Fruit fly (Drosophila melanogaster): ENCODE data around the gene CG42764.

The CG42764 gene

DNA sequence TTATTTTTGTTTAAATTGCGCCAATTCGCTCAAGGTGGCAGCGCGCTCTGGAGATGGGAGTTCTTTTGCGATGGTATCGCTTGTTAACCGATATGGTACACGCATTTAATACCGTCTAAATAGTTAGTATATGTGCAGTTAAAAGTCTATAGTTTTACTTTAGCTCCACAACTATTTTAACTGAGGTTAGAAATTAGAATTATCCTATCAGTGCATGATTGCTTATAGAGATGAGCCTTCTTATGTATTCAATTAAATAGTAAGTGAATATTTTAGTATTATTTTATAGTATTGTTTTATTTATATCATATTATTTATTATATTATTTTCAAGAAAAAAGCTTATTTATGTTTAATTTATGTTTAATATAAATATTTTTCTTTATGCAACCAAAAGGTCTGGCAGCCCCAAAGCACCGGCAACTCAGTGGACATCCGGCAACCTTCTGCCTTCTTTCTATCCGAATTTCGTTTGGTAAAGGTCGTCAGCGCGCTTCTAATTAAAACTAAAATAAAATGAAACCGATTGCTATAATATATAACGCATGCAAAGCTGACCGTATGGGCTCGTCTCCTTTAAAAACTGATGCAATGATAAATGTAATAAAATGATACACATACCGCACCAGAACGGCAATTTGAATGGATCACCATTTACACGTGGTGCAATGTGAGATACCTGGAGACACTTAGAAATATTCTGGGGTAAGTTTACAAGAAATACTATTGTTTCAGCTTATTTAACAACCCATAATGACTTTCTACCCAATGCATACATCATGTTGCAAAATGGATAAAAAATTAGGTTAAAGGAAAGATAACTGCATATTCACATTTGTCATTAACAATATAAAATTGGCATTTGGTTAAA is 12.8 kb downstream of the CG42764 start, which contains the start of gene CG5199:
CG5199 (minus strand) TSS at position 52 of the 870 bp plus-strand sequence.
- peak; percentile 64 for TF ChIP-seq noc (tag; optimal IDR thresholded peaks at IDR 0.05)

DNA sequence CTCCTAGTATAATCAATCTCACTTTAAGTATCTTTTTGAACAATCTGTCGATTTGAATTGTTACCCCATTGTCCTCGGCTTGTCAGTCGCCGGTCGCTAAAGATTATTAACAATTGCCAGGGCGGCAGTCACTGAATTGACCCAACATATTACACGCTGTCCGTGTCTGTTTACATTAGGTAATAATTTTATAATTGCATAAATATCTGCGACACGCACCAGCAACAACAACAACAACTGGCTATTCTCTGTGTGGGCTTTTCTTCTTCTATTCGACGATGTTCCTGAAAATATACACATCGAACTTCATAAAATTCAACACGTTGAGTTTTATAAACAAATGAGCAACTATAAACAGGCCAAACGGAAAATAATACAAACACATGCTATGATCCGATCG is 17.1 kb downstream of the CG42764 start:
- no peak for TF ChIP-seq noc (tag; optimal IDR thresholded peaks at IDR 0.05)

DNA sequence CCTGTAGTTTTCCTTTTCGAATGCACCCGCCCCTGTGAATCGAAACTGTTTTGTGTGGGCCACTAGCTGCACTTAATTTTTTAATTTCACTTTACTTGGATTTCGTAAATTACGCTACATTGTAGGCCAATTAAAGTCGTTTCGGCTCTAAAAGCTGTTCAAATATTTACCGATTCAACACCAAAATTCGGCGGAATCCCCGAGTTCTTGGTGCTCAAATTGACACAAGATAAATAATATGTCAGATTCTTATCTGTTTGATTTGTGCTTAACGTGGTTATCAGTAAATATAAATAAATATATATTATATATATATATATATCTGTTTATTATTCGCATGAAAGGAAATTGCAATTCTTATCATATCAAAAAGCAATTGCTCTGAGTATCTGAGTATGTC is 17.9 kb downstream of the CG42764 start:
- TF ChIP-seq noc (tag; optimal IDR thresholded peaks at IDR 0.05) = peak; percentile 25

DNA sequence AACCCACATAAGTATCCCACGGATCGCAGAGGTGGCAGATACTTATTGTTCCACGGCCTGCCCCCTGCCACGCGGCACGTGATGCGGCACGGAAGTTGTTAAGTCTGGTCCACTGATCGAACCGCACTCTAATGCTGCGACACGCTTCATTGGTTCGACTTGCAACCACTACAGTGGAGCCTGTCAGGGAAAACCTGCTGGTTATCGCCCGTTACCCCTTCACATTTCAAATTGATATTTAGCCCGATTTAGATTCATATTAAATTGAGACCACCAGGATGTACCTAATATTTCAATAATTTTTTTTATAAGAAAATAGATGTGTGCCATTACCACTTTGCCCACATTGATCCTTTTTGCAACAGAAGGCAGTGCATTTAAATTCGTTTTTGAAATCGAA is 18.5 kb downstream of the CG42764 start:
- TF ChIP-seq noc (tag; optimal IDR thresholded peaks at IDR 0.05) = no peak

DNA sequence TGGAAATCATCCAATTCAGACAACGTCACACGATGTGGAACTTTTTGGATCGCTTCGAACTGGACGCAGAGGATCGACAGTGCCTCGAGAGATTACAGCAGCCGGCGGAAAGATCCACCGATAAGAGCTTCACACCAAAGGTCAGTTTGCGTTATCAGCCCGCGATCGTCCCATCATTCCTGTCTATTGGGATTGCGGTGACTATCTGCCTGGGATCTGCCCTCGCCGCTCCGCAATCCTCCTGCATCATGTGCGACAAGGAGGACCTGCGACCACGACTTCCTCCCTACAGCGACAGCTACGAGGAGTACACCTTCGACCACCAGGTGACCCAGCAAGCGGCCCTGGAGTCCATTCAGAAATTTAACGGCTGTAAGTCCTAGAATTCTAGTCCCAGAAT is 19.8 kb downstream of the CG42764 start:
- TF ChIP-seq noc (tag; optimal IDR thresholded peaks at IDR 0.05) = no peak

DNA sequence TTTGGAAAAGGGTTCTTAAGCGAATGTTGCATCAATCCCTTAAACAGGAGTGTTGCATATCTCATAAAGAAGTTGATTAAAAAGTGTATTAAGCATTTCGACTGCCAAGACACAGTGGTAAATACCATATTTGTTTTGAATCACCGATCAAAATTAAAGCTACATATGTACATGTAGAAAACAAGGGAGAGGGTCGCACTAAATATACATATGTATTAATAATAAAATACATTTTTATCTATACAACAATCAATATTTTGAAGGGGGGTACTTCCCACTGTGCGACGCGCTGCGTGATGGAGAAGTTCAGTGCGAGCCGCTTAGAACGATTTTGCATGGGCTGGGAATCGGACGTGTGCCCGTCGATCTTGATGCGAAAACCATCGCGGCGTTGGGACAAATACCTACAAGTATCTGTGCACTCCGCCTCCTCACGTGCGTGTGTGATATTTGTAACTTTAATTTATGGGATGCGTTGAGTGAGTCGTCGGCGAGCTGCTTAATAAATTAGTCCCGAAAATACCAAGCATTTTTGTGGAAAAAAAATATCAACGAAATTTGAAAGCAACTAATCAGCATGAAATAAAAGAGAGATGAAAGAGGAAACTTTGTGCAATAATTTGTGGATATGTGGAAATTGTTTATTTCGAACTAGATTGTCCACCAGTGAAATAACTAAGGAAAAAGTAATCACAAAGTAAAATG is 20.9 kb downstream of the CG42764 start:
- peak; percentile 83 for TF ChIP-seq noc (tag; optimal IDR thresholded peaks at IDR 0.05)

DNA sequence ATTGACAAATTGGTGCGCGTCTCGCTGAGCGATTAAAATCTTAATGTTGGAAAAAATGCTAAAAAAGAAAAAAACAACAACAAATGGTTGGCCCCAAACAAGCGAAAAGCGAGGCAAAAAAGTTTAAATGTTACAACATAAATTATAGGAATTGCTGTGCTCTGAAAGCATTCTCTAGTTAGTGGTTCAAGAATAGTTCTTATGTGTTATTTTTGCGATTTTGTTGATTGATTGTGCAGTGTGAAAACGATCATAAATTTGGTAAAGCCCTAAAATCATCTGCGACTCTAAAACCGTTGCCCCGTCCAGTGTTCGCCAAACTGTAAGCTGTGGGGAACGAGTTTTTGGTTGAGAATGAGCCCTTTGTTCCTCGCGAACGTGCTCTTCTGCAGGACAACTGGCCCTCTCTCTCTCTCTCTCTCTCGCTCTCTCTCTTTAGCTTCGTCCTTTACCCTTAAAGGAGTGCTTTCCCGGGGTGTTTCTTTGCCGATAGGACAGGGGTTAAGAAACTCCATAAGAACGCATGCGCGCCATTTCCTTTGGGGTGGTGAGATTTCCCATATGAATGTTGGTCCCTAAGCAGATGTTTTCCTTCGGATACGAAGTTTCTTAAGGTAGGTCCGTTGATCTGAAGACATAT is 23.0 kb downstream of the CG42764 start:
- no peak for TF ChIP-seq noc (tag; optimal IDR thresholded peaks at IDR 0.05)

DNA sequence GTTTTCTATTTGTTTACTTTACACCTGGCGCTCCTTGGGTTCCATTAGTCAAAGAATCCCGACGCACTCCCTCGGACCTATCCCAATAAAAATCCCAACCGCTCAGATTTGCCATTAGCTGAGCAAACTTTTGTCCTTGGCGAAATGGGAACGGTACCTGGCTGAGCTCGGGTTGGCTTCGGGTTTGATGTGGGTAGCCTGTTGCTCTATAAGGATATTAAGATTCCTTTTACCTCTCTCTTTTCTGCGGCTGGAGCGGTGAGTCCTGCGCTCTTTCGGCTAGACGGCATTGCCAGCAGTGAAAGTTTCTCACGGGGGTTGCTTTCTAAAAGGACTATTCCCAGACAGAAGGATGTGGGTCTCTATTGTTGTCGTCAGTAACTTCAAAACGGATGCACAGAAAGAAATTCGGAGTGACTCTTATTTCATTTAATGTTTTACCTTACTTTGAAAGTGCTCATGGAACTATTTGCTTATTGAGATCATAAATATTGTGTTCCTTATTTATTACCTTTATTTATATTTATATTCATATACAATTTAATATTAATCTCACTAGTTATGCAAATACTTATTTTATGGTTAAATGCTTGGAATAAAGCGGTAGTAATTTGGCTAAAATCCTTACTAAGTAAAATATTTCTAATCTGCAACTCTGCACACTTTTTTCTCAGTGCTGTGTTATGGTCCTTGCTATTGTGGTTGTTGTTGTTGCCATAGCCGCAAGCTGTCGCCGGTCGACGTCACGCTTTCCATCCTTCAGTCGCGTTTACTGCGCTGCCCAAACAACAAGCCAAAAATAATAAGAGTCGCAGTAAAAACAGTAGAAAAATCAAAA is 24.0 kb downstream of the CG42764 start, which contains the start of gene CG5910:
CG5910 (plus strand) TSS at position 788 of the 838 bp plus-strand sequence.
- TF ChIP-seq noc (tag; optimal IDR thresholded peaks at IDR 0.05) = peak; percentile 51

DNA sequence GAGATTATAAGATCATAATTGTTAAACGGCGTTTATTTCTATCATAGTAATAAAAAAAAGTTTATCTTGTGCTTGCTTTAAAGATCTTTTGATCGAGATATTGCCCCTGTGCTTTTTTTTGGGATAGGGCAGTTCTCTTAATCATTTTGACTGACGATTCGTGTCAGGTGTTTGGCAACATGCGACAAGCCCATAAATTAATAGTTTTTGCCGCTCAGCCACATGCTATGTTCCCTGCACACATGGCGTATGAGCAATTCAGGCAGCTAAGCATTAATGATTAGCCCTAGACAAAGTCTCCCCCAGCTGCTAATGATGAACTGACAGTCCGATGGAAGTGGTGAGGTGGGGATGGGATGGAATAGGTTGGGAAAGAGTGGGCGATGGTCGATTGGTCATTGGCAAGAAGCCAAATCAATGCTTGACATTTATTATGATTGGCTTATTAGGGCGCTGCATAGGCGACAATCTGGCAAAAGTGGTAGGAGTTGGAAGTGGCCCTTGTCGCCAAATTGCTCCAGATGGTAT is 24.9 kb downstream of the CG42764 start:
- no peak for TF ChIP-seq noc (tag; optimal IDR thresholded peaks at IDR 0.05)

DNA sequence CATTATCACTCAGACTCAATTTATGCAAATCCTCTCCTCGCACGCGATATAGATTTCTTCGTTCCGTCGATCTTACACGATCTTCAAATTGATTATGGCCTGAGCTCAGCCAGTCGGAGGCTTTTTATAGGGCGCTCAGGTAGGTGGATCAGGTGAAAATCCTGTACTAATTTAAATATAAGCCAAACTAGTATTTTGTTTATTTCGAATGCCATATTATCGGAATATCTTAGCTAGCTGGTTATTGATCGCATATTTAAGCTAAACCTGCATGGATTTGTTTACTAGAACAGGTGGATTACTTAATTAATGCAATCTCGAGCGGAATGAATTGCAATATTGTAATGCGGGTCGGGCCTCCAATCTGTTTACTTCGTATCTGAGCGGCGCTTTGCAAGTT is 26.1 kb downstream of the CG42764 start, which contains the start of gene Hpd:
Hpd (minus strand) TSS at position 101 of the 400 bp plus-strand sequence.
- TF ChIP-seq noc (tag; optimal IDR thresholded peaks at IDR 0.05) = no peak

DNA sequence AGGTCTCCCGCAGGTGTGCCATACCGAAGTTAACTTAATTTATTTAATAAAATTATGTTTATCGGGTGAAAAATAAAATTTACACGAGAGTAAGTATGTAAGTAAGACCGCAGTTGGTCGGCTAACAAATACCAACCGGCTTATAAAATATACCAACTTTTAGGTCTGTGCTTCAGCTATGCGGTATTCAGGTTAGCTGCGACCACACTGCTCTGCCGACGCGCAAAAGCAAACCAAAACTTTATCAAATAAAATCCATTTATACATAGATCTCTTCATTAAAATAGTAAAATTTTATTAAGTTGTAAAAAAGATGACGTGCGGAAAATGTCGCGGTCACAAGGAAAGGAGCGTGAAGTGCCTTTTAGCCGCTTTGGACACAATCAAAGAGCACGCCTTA is 29.8 kb downstream of the CG42764 start, which contains the start of the genes mRpL15 and CtIP:
mRpL15 (minus strand) TSS at position 141 of the 400 bp plus-strand sequence.
CtIP (plus strand) TSS at position 182 of the 400 bp plus-strand sequence.
- TF ChIP-seq noc (tag; optimal IDR thresholded peaks at IDR 0.05) = no peak

DNA sequence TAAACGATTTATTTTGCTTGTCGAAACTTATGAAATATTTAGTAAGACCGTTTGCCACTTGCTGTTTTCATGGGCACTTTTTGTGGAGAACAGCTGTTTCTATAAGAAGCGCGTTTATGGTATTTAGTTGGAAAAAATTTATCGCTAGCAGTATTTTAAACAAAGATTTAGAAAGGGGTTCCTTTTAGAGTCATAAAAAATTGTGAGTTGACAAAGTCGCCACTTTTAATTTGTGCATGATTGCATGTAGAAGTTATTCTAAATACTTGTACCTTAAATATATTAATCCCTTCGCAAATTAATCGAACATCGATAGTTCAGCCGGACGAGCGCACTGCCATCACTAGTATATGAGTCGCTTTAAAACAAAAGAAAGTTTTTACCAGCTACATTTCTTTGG is 33.5 kb downstream of the CG42764 start, which contains the start of the genes Las and Psn:
Las (minus strand) TSS at position 65 of the 400 bp plus-strand sequence.
Psn (plus strand) TSS at position 172 of the 400 bp plus-strand sequence.
- no peak for TF ChIP-seq noc (tag; optimal IDR thresholded peaks at IDR 0.05)

DNA sequence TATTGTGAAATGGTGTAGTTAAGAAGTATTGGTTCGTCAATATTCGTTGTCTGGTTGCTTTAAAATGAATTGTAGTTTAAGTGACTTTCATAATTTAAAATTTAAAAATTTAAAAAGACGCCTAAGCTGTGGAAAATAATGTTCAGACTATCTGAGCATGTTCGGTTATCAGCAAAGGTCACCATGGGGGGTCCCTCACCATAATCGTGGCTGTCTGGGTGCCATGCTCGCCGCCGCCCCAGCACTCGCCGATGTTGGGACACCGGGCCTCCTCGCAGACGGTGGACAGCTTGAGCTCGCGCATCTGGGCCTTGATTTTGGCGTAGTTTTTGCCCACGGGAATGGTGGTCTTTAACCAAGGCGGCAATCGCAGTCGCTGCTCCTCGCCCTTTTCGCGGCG is 34.2 kb downstream of the CG42764 start:
- no peak for TF ChIP-seq noc (tag; optimal IDR thresholded peaks at IDR 0.05)

DNA sequence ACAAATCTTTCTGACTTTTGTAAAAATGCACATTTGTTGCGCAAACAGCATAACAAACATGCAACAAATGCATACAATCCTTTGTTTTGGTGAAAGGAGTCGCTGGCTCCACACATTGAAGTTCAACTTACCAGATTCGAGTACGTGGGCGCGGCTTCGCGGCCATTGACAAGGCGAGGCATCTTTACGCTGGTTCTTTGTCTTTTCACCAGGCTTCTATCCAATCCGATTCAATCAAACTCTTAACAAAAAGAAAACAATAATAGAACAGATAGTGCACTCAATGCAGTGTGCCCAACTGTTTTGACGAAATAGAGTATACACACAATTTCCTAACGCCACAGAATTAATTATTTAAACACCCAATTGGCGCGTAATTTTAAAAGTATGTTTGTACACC is 35.7 kb downstream of the CG42764 start, which contains the start of gene CG5262:
CG5262 (minus strand) TSS at position 294 of the 400 bp plus-strand sequence.
- TF ChIP-seq noc (tag; optimal IDR thresholded peaks at IDR 0.05) = no peak

DNA sequence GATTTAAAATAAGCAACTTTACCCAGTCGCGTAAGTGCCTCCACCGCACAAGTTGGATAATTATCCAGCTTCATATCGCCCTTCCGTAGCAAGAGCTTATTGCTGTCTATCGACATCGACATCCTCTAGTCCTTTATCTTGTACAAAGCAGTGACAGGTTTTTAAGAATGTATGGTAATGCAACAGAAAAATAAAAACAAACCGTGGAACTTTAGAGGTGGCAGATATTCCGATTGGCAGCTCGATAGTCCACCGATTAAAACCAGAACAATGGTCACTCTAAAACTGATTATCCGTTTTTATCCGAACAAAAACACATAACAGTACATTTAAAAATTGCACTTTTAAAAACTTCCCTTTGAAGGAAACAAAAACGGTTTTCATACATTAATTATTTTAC is 38.4 kb downstream of the CG42764 start, which contains the start of gene CG5274:
CG5274 (minus strand) TSS at position 218 of the 400 bp plus-strand sequence.
- TF ChIP-seq noc (tag; optimal IDR thresholded peaks at IDR 0.05) = no peak

Data from whole organism, larva.